Worm (Caenorhabditis elegans) whole organism, early embryonic: ENCODE measurements around the gene fbxb-19.

ENCODE experiments used
- aly-1 ChIP-seq: sonication (generic microtip); optimal IDR thresholded peaks from 2 replicates; lab custom pipeline; 2016; ENCODE audit warnings: missing genetic modification characterization, missing compliant biosample characterization
- ama-1 ChIP-seq: fragments of 150-350 bp; optimal IDR thresholded peaks from 2 replicates; lab custom pipeline; 2014
- ets-7 ChIP-seq: sonication (generic microtip); optimal IDR thresholded peaks from 2 replicates; lab custom pipeline; 2016; ENCODE audit warnings: missing genotype, missing genetic modification characterization, missing compliant biosample characterization
- flt-1 ChIP-seq: fragments of 200-800 bp; sonication (Bioruptor generic); IDR thresholded peaks from 2 replicates; pipeline ENCODE4 v1.3.6; 2022; ENCODE audit warnings: missing genetic modification characterization, missing compliant biosample characterization
- hnd-1 ChIP-seq: sonication (generic microtip); optimal IDR thresholded peaks from 2 replicates; lab custom pipeline; 2016; ENCODE audit warnings: missing genetic modification characterization, missing compliant biosample characterization
- pes-1 ChIP-seq: fragments of 200-800 bp; sonication (Bioruptor generic); IDR thresholded peaks from 2 replicates; pipeline ENCODE4 v1.3.6; 2022; ENCODE audit warnings: missing genetic modification reagents, missing genetic modification characterization, missing compliant biosample characterization
- scrt-1 ChIP-seq: fragments of 200-800 bp; sonication (Bioruptor generic); IDR thresholded peaks from 2 replicates; pipeline ENCODE4 v1.3.6; 2022; ENCODE audit warnings: missing genetic modification characterization, missing compliant biosample characterization
- tbx-11 ChIP-seq: fragments of 200-800 bp; sonication (Bioruptor generic); IDR thresholded peaks from 2 replicates; pipeline ENCODE4 v1.3.6; 2022; ENCODE audit warnings: missing genetic modification characterization, missing compliant biosample characterization
- tra-4 ChIP-seq: sonication (generic microtip); optimal IDR thresholded peaks from 2 replicates; lab custom pipeline; 2017; ENCODE audit warnings: missing genetic modification characterization, missing compliant biosample characterization

- TF ChIP-seq ama-1 (lab: Kevin White, UChicago) (no peak), hnd-1 (tag; lab: Kevin White, UChicago) (no peak), tbx-11 (no peak), aly-1 (tag; lab: Kevin White, UChicago) (no peak), pes-1 (GFP tag; lab: Robert Waterston, UW) (no peak), ets-7 (no peak), flt-1 (GFP tag; lab: Robert Waterston, UW) (no peak), tra-4 (tag; lab: Kevin White, UChicago) (no peak), scrt-1 (GFP tag; lab: Robert Waterston, UW) (no peak)
These were observed 41.1 kb upstream of the fbxb-19 start, which contains the start of gene ceh-81 for ce11 chrII:1730103-1730502.
